Fruit fly (Drosophila melanogaster) whole organism, embryonic: Measurements from ENCODE around the gene hfp.

Source experiments
- CG10431 ChIP-seq: fragments of 200-800 bp; sonication (Bioruptor generic); optimal IDR thresholded peaks from 3 replicates; lab custom pipeline; 2018; ENCODE audit warnings: missing biosample characterization, mild to moderate bottlenecking, missing genetic modification characterization
- CG12155 ChIP-seq: fragments of 200-800 bp; sonication (Bioruptor generic); optimal IDR thresholded peaks from 3 replicates; lab custom pipeline; 2016; ENCODE audit warnings: missing biosample characterization, missing genetic modification characterization
- CG12769 ChIP-seq: fragments of 200-800 bp; sonication (Bioruptor generic); optimal IDR thresholded peaks from 2 replicates; lab custom pipeline; 2019; ENCODE audit warnings: missing biosample characterization, mild to moderate bottlenecking, missing genetic modification characterization, moderate library complexity
- CG13123 ChIP-seq: fragments of 200-800 bp; sonication (Bioruptor generic); optimal IDR thresholded peaks from 2 replicates; lab custom pipeline; 2016; ENCODE audit warnings: missing biosample characterization, missing genetic modification characterization
- CG13894 ChIP-seq: fragments of 200-800 bp; sonication (Bioruptor generic); optimal IDR thresholded peaks from 3 replicates; lab custom pipeline; 2018; ENCODE audit warnings: missing biosample characterization, mild to moderate bottlenecking, missing genetic modification characterization, moderate library complexity
- CG14710 ChIP-seq: fragments of 200-800 bp; sonication (Bioruptor generic); optimal IDR thresholded peaks from 3 replicates; lab custom pipeline; 2019; ENCODE audit warnings: missing biosample characterization, mild to moderate bottlenecking, missing genetic modification characterization, moderate library complexity
- CG14860 ChIP-seq: fragments of 200-800 bp; sonication (Bioruptor generic); IDR thresholded peaks from 3 replicates; pipeline ENCODE4 v1.3.6; 2022; ENCODE audit warnings: missing biosample characterization, missing genetic modification characterization; ENCODE audit not compliant: partially characterized antibody
- CG15073 ChIP-seq: fragments of 200-800 bp; sonication (Bioruptor generic); optimal IDR thresholded peaks from 2 replicates; lab custom pipeline; 2016; ENCODE audit warnings: missing biosample characterization, missing genetic modification characterization
- CG18619 ChIP-seq: fragments of 200-800 bp; sonication (Bioruptor generic); optimal IDR thresholded peaks from 3 replicates; lab custom pipeline; 2017; ENCODE audit warnings: missing biosample characterization, mild to moderate bottlenecking, missing genetic modification characterization
- CG2116 ChIP-seq: fragments of 200-800 bp; sonication (Bioruptor generic); optimal IDR thresholded peaks from 3 replicates; lab custom pipeline; 2018; ENCODE audit warnings: missing biosample characterization, mild to moderate bottlenecking, missing genetic modification characterization
- CG30431 ChIP-seq: fragments of 200-800 bp; sonication (Bioruptor generic); optimal IDR thresholded peaks from 2 replicates; lab custom pipeline; 2017; ENCODE audit warnings: missing biosample characterization, missing genetic modification characterization
- CG42726 ChIP-seq: fragments of 200-800 bp; sonication (Bioruptor generic); IDR thresholded peaks from 2 replicates; pipeline ENCODE4 v1.3.6; 2022; ENCODE audit warnings: missing biosample characterization, missing genetic modification characterization; ENCODE audit not compliant: partially characterized antibody
- CG4424 ChIP-seq: fragments of 200-800 bp; sonication (Bioruptor generic); optimal IDR thresholded peaks from 3 replicates; lab custom pipeline; 2016; ENCODE audit warnings: missing biosample characterization, missing genetic modification characterization
- CG5953 ChIP-seq: fragments of 200-800 bp; sonication (Bioruptor generic); IDR thresholded peaks from 2 replicates; pipeline ENCODE4 v1.3.6; 2022; ENCODE audit warnings: missing biosample characterization, missing genetic modification characterization
- CG7357 ChIP-seq: fragments of 200-800 bp; sonication (Bioruptor generic); IDR thresholded peaks from 3 replicates; pipeline ENCODE4 v1.3.6; 2022; ENCODE audit warnings: missing biosample characterization, missing genetic modification characterization
- CG7745 ChIP-seq: fragments of 200-800 bp; sonication (Bioruptor generic); optimal IDR thresholded peaks from 2 replicates; lab custom pipeline; 2018; ENCODE audit warnings: missing biosample characterization, mild to moderate bottlenecking, missing genetic modification characterization, moderate library complexity
- D19A ChIP-seq: fragments of 200-800 bp; optimal IDR thresholded peaks from 3 replicates; lab custom pipeline; 2019; ENCODE audit warnings: missing biosample characterization, mild to moderate bottlenecking, missing genetic modification characterization, moderate library complexity
- Dad ChIP-seq: fragments of 200-800 bp; sonication (Bioruptor generic); optimal IDR thresholded peaks from 3 replicates; lab custom pipeline; 2016; ENCODE audit warnings: missing biosample characterization, missing genetic modification characterization
- Fer2 ChIP-seq: fragments of 200-800 bp; sonication (Bioruptor generic); optimal IDR thresholded peaks from 2 replicates; lab custom pipeline; 2018; ENCODE audit warnings: missing biosample characterization, mild to moderate bottlenecking, missing genetic modification characterization, moderate library complexity
- Fer3 ChIP-seq: fragments of 200-800 bp; sonication (Bioruptor generic); optimal IDR thresholded peaks from 2 replicates; lab custom pipeline; 2018; ENCODE audit warnings: missing biosample characterization, mild to moderate bottlenecking, missing genetic modification characterization, moderate library complexity
- GATAe ChIP-seq: fragments of 200-800 bp; sonication (Bioruptor generic); conservative IDR thresholded peaks from 2 replicates; pipeline ENCODE4 v1.3.6; 2022; ENCODE audit warnings: missing biosample characterization, missing genetic modification characterization
- Gug ChIP-seq: fragments of 200-800 bp; sonication (Bioruptor generic); IDR thresholded peaks from 4 replicates; pipeline ENCODE4 v1.3.6; 2022; ENCODE audit warnings: missing biosample characterization, missing genetic modification characterization
- H15 ChIP-seq: fragments of 200-800 bp; sonication (Bioruptor generic); IDR thresholded peaks from 3 replicates; pipeline ENCODE4 v1.3.6; 2022; ENCODE audit warnings: missing biosample characterization, missing genetic modification characterization
- HLH3B ChIP-seq: fragments of 200-800 bp; sonication (Bioruptor generic); IDR thresholded peaks from 2 replicates; pipeline ENCODE4 v1.3.6; 2022; ENCODE audit warnings: missing biosample characterization, missing genetic modification characterization
- HLH4C ChIP-seq: fragments of 200-800 bp; sonication (Bioruptor generic); IDR thresholded peaks from 3 replicates; pipeline ENCODE4 v1.3.6; 2022; ENCODE audit warnings: missing biosample characterization, missing genetic modification characterization; ENCODE audit not compliant: partially characterized antibody
- MTF-1 ChIP-seq: fragments of 200-800 bp; sonication (Bioruptor generic); optimal IDR thresholded peaks from 2 replicates; lab custom pipeline; 2018; ENCODE audit warnings: missing biosample characterization, mild to moderate bottlenecking, missing genetic modification characterization, borderline replicate concordance
- Sox102F ChIP-seq: fragments of 200-800 bp; sonication (Bioruptor generic); optimal IDR thresholded peaks from 2 replicates; lab custom pipeline; 2018; ENCODE audit warnings: missing biosample characterization, mild to moderate bottlenecking, missing genetic modification characterization, moderate library complexity
- TFAM ChIP-seq: fragments of 200-800 bp; sonication (Bioruptor generic); optimal IDR thresholded peaks from 2 replicates; lab custom pipeline; 2017; ENCODE audit warnings: missing biosample characterization, missing genetic modification characterization, inconsistent platforms
- Xrp1 ChIP-seq: fragments of 200-800 bp; sonication (Bioruptor generic); IDR thresholded peaks from 2 replicates; pipeline ENCODE4 v1.3.6; 2022; ENCODE audit warnings: missing biosample characterization, missing genetic modification characterization
- YL-1 ChIP-seq: fragments of 200-800 bp; sonication (Bioruptor generic); optimal IDR thresholded peaks from 3 replicates; lab custom pipeline; 2017; ENCODE audit warnings: missing biosample characterization, mild to moderate bottlenecking, missing genetic modification characterization
- ac ChIP-seq: fragments of 200-800 bp; sonication (Bioruptor generic); optimal IDR thresholded peaks from 3 replicates; lab custom pipeline; 2017; ENCODE audit warnings: missing biosample characterization, mild to moderate bottlenecking, missing genetic modification characterization
- ap ChIP-seq: fragments of 200-800 bp; sonication (Bioruptor generic); IDR thresholded peaks from 2 replicates; pipeline ENCODE4 v1.3.6; 2022; ENCODE audit warnings: missing biosample characterization, missing genetic modification characterization
- cato ChIP-seq: fragments of 200-800 bp; sonication (Bioruptor generic); optimal IDR thresholded peaks from 2 replicates; lab custom pipeline; 2016; ENCODE audit warnings: missing biosample characterization, missing genetic modification characterization, borderline replicate concordance
- da ChIP-seq: fragments of 200-800 bp; sonication (Bioruptor generic); optimal IDR thresholded peaks from 2 replicates; lab custom pipeline; 2016; ENCODE audit warnings: missing biosample characterization, missing genetic modification characterization
- dmrt11E ChIP-seq: fragments of 200-800 bp; sonication (Bioruptor generic); optimal IDR thresholded peaks from 3 replicates; lab custom pipeline; 2018; ENCODE audit warnings: missing biosample characterization, mild to moderate bottlenecking, missing genetic modification characterization, moderate library complexity
- dmrt99B ChIP-seq: fragments of 200-800 bp; sonication (Bioruptor generic); optimal IDR thresholded peaks from 2 replicates; lab custom pipeline; 2018; ENCODE audit warnings: missing biosample characterization, mild to moderate bottlenecking, missing genetic modification characterization, moderate library complexity
- en ChIP-seq: fragments of 200-800 bp; sonication (Bioruptor generic); optimal IDR thresholded peaks from 2 replicates; lab custom pipeline; 2016; ENCODE audit warnings: missing biosample characterization, missing genetic modification characterization
- h ChIP-seq: fragments of >200 bp; optimal IDR thresholded peaks from 2 replicates; lab custom pipeline; 2017
- insv ChIP-seq, 2 experiments: fragments of 200-800 bp; sonication (Bioruptor generic); optimal IDR thresholded peaks; 3 replicates each; lab custom pipeline; 2016 to 2018; ENCODE audit warnings: missing biosample characterization in 2 of 2, missing genetic modification characterization in 2 of 2
- jigr1 ChIP-seq: fragments of 200-800 bp; sonication (Bioruptor generic); IDR thresholded peaks from 3 replicates; pipeline ENCODE4 v1.3.6; 2022; ENCODE audit warnings: missing biosample characterization, missing genetic modification characterization
- jumu ChIP-seq: fragments of 200-800 bp; sonication (Bioruptor generic); optimal IDR thresholded peaks from 3 replicates; lab custom pipeline; 2016; ENCODE audit warnings: missing biosample characterization, missing genetic modification characterization
- lola ChIP-seq, 3 experiments: fragments of >200 bp in 2 of 3; fragments of 200-800 bp in 1 of 3; sonication (Bioruptor generic) in 1 of 3; optimal IDR thresholded peaks; 2 replicates each; lab custom pipeline; 2017 to 2019; ENCODE audit warnings: missing biosample characterization in 3 of 3, missing genetic modification characterization in 3 of 3, mild to moderate bottlenecking in 1 of 3, moderate library complexity in 1 of 3
- maf-S ChIP-seq: fragments of 200-800 bp; sonication (Bioruptor generic); optimal IDR thresholded peaks from 2 replicates; lab custom pipeline; 2016; ENCODE audit warnings: missing biosample characterization, missing genetic modification characterization
- mld ChIP-seq: fragments of 200-800 bp; sonication (Bioruptor generic); IDR thresholded peaks from 3 replicates; pipeline ENCODE4 v1.3.6; 2022; ENCODE audit warnings: missing biosample characterization, missing genetic modification characterization; ENCODE audit not compliant: partially characterized antibody
- nau ChIP-seq: fragments of 200-800 bp; sonication (Bioruptor generic); optimal IDR thresholded peaks from 3 replicates; lab custom pipeline; 2017; ENCODE audit warnings: missing biosample characterization, mild to moderate bottlenecking, missing genetic modification characterization, missing genetic modification reagents
- odd ChIP-seq: fragments of 200-800 bp; sonication (Bioruptor generic); optimal IDR thresholded peaks from 2 replicates; lab custom pipeline; 2017; ENCODE audit warnings: missing biosample characterization, mild to moderate bottlenecking, missing genetic modification characterization
- wek ChIP-seq: fragments of 200-800 bp; sonication (Bioruptor generic); optimal IDR thresholded peaks from 3 replicates; lab custom pipeline; 2018; ENCODE audit warnings: missing biosample characterization, mild to moderate bottlenecking, missing genetic modification characterization, moderate library complexity
- wor ChIP-seq: fragments of 200-800 bp; sonication (Bioruptor generic); IDR thresholded peaks from 2 replicates; pipeline ENCODE4 v1.3.6; 2022; ENCODE audit warnings: missing biosample characterization, missing genetic modification characterization
- zen2 ChIP-seq: fragments of 200-800 bp; sonication (Bioruptor generic); IDR thresholded peaks from 3 replicates; pipeline ENCODE4 v1.3.6; 2022; ENCODE audit warnings: missing biosample characterization, missing genetic modification characterization; ENCODE audit not compliant: partially characterized antibody

hfp gene

dm6 chr3L:1548345-1548970 is 46.1 kb upstream of the hfp start (continued):
- TF ChIP-seq insv (GFP tag; optimal IDR thresholded peaks at IDR 0.05; lab: Kevin White, UChicago) (no peak), MTF-1 (GFP tag; lab: Kevin White, UChicago) (peak; percentile 21), GATAe (GFP tag; lab: Robert Waterston, UW) (0 out of 2 replicates have a peak, but pooled peaks have one; percentile 36), wek (no peak), CG42726 (GFP tag; lab: Robert Waterston, UW) (no peak), wor (GFP tag; lab: Robert Waterston, UW) (peak; percentile 26; the same call in 1 of the 2 replicates), en (GFP tag; lab: Kevin White, UChicago) (no peak), dmrt11E (tag; lab: Kevin White, UChicago) (peak; percentile 30), CG10431 (GFP tag; lab: Kevin White, UChicago) (no peak), CG12769 (peak; percentile 33), lola (GFP tag; optimal IDR thresholded peaks at IDR 0.05; lab: Kevin White, UChicago) (peak in 1 of 3 experiments; percentile 34), maf-S (peak; percentile 19), Xrp1 (GFP tag; lab: Robert Waterston, UW) (peak; percentile 46; the same call in 1 of the 2 replicates), H15 (GFP tag; lab: Robert Waterston, UW) (no peak), CG18619 (GFP tag; lab: Kevin White, UChicago) (peak; percentile 63), YL-1 (GFP tag; lab: Kevin White, UChicago) (no peak), h (lab: Kevin White, UChicago) (no peak), Fer2 (tag; lab: Kevin White, UChicago) (peak; percentile 25), CG13894 (tag; lab: Kevin White, UChicago) (peak; percentile 40), Gug (GFP tag; lab: Robert Waterston, UW) (no peak; the same call in 3 of the 4 replicates), da (no peak), CG14860 (GFP tag; lab: Robert Waterston, UW) (no peak), cato (GFP tag; lab: Kevin White, UChicago) (peak; percentile 13), CG15073 (no peak), ac (GFP tag; lab: Kevin White, UChicago) (no peak), CG4424 (GFP tag; lab: Kevin White, UChicago) (peak; percentile 59), zen2 (no peak), CG30431 (GFP tag; lab: Kevin White, UChicago) (no peak), CG13123 (GFP tag; lab: Kevin White, UChicago) (no peak), D19A (peak; percentile 34), jigr1 (GFP tag; lab: Robert Waterston, UW) (no peak), CG14710 (tag; lab: Kevin White, UChicago) (peak; percentile 24), nau (GFP tag; lab: Kevin White, UChicago) (no peak), dmrt99B (tag; lab: Kevin White, UChicago) (peak; percentile 66), CG7745 (tag; lab: Kevin White, UChicago) (no peak), HLH4C (GFP tag; lab: Robert Waterston, UW) (no peak), jumu (GFP tag; lab: Kevin White, UChicago) (no peak), mld (GFP tag; lab: Robert Waterston, UW) (no peak), Sox102F (GFP tag; lab: Kevin White, UChicago) (peak; percentile 56), Fer3 (tag; lab: Kevin White, UChicago) (peak; percentile 65), Dad (peak; percentile 5), CG12155 (GFP tag; lab: Kevin White, UChicago) (peak; percentile 65), HLH3B (0 out of 2 replicates have a peak, but pooled peaks have one; percentile 37), TFAM (GFP tag; lab: Kevin White, UChicago) (no peak), odd (peak; percentile 50), CG7357 (GFP tag; lab: Robert Waterston, UW) (no peak), CG5953 (no peak), CG2116 (GFP tag; lab: Kevin White, UChicago) (peak; percentile 22), ap (GFP tag; lab: Robert Waterston, UW) (no peak; the same call in 1 of the 2 replicates)
